Worm (Caenorhabditis elegans): Measurements from ENCODE around the gene Y62H9A.12.

DNA sequence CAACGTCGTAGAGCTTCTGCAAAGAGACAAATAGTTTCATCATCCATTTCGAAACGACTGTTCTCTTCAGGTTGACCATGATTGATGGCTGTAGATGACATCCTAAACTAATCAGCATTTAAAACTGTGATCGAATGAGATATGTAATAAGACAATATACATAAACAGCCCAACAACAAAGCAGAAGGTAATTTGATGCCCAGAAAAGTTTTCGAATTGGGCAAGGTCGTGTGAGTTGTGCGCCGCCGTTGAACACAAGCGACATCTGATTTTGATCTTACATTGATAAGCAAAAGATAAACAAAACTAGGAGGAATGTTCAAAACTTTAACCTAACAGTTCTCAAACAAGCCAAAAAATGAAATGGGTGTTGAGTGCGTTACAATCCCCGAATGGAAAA, 28.3 kb upstream of the Y62H9A.12 start, which contains the start of gene Y62H9A.7:
- no peak for TF ChIP-seq med-1 (GFP tag; optimal IDR thresholded peaks at IDR 0.05; ENCODE audit: insufficient read depth)
- TF ChIP-seq klf-2 (GFP tag; conservative IDR thresholded peaks at IDR 0.05): no peak
- TF ChIP-seq flt-1 (GFP tag; IDR thresholded peaks at IDR 0.05): no peak

All from whole organism, midembryonic.